Worm (Caenorhabditis elegans) whole organism, early embryonic: ENCODE measurements around the gene M28.4.

Source experiments
- B0310.2 ChIP-seq: sonication (generic microtip); optimal IDR thresholded peaks from 2 replicates; lab custom pipeline; 2016; ENCODE audit warnings: mild to moderate bottlenecking, missing genetic modification characterization, missing compliant biosample characterization
- aly-1 ChIP-seq: sonication (generic microtip); optimal IDR thresholded peaks from 2 replicates; lab custom pipeline; 2016; ENCODE audit warnings: missing genetic modification characterization, missing compliant biosample characterization
- ama-1 ChIP-seq: fragments of 150-350 bp; optimal IDR thresholded peaks from 2 replicates; lab custom pipeline; 2014
- flt-1 ChIP-seq: fragments of 200-800 bp; sonication (Bioruptor generic); IDR thresholded peaks from 2 replicates; pipeline ENCODE4 v1.3.6; 2022; ENCODE audit warnings: missing genetic modification characterization, missing compliant biosample characterization
- pes-1 ChIP-seq: fragments of 200-800 bp; sonication (Bioruptor generic); IDR thresholded peaks from 2 replicates; pipeline ENCODE4 v1.3.6; 2022; ENCODE audit warnings: missing genetic modification reagents, missing genetic modification characterization, missing compliant biosample characterization
- tbx-11 ChIP-seq: fragments of 200-800 bp; sonication (Bioruptor generic); IDR thresholded peaks from 2 replicates; pipeline ENCODE4 v1.3.6; 2022; ENCODE audit warnings: missing genetic modification characterization, missing compliant biosample characterization

- TF ChIP-seq B0310.2 (tag; lab: Kevin White, UChicago) (no peak), pes-1 (GFP tag; lab: Robert Waterston, UW) (no peak), tbx-11 (GFP tag; lab: Robert Waterston, UW) (no peak), flt-1 (GFP tag; lab: Robert Waterston, UW) (no peak), ama-1 (lab: Kevin White, UChicago) (no peak), aly-1 (no peak)
Measured at ce11 chrII:10657632-10658108, 14.2 kb downstream of the M28.4 start, which contains the start of gene lact-3.
